Worm (Caenorhabditis elegans) whole organism, young adult: ENCODE measurements around the gene C06A6.2.
A peak's percentile ranks its signal among the peaks of the same experiment; 100 is the strongest.

ENCODE experiments used
- B0336.3 ChIP-seq: fragments of 200-800 bp; sonication (Bioruptor generic); IDR thresholded peaks from 2 replicates; pipeline ENCODE4 v1.3.6; 2022; ENCODE audit warnings: missing genetic modification characterization, missing compliant biosample characterization
- F23B12.7 ChIP-seq: sonication (generic microtip); optimal IDR thresholded peaks from 2 replicates; lab custom pipeline; 2017; ENCODE audit warnings: missing genetic modification characterization, mild to moderate bottlenecking, missing compliant biosample characterization, antibody characterized with exemption, moderate library complexity; ENCODE audit not compliant: insufficient read depth
- F33H1.4 ChIP-seq: fragments of 200-800 bp; sonication (Bioruptor generic); IDR thresholded peaks from 2 replicates; pipeline ENCODE4 v1.3.6; 2022; ENCODE audit warnings: missing genetic modification reagents, missing genetic modification characterization, missing compliant biosample characterization
- Y95B8A.8 ChIP-seq: fragments of 200-800 bp; sonication (Bioruptor generic); IDR thresholded peaks from 2 replicates; pipeline ENCODE4 v1.3.6; 2022; ENCODE audit warnings: missing genetic modification reagents, missing genetic modification characterization, missing compliant biosample characterization
- attf-6 ChIP-seq: fragments of 200-800 bp; sonication (Bioruptor generic); IDR thresholded peaks from 2 replicates; pipeline ENCODE4 v1.3.6; 2022; ENCODE audit warnings: missing genetic modification reagents, missing genetic modification characterization, missing compliant biosample characterization
- cebp-1 ChIP-seq, 2 experiments: fragments of 200-800 bp in 1 of 2; sonication (Bioruptor generic) in 1 of 2; sonication (generic microtip) in 1 of 2; IDR thresholded peaks in 1 of 2; optimal IDR thresholded peaks in 1 of 2; 2 replicates each; pipeline versions ENCODE4 v1.3.6 to Lab custom; 2017 to 2022; ENCODE audit warnings: missing compliant biosample characterization in 2 of 2, missing genetic modification characterization in 2 of 2, mild to moderate bottlenecking in 1 of 2, missing genetic modification reagents in 1 of 2, moderate library complexity in 1 of 2
- ceh-27 ChIP-seq: fragments of 200-800 bp; sonication (Bioruptor generic); optimal IDR thresholded peaks from 2 replicates; lab custom pipeline; 2018; ENCODE audit warnings: mild to moderate bottlenecking, missing genetic modification characterization, moderate library complexity, missing compliant biosample characterization
- ekl-4 ChIP-seq: fragments of 200-800 bp; sonication (Bioruptor generic); IDR thresholded peaks from 2 replicates; pipeline ENCODE4 v1.3.6; 2022; ENCODE audit warnings: missing genetic modification reagents, missing genetic modification characterization, missing compliant biosample characterization
- him-1 ChIP-seq: sonication (generic microtip); optimal IDR thresholded peaks from 2 replicates; lab custom pipeline; 2016; ENCODE audit warnings: missing genotype, missing genetic modification reagents, missing genetic modification characterization, missing compliant biosample characterization
- hlh-26 ChIP-seq: fragments of 200-800 bp; sonication (Bioruptor generic); conservative IDR thresholded peaks from 2 replicates; pipeline ENCODE4 v1.3.6; 2022; ENCODE audit warnings: missing genetic modification reagents, missing genetic modification characterization, missing compliant biosample characterization
- lin-35 ChIP-seq, 3 experiments: fragments of 150-350 bp in 2 of 3; sonication (generic microtip) in 1 of 3; optimal IDR thresholded peaks; 2 replicates each; lab custom pipeline; 2014 to 2018; ENCODE audit warnings: missing biosample characterization in 3 of 3, missing genetic modification characterization in 3 of 3, missing genetic modification reagents in 3 of 3
- lin-40 ChIP-seq: sonication (generic microtip); optimal IDR thresholded peaks from 2 replicates; lab custom pipeline; 2016; ENCODE audit warnings: missing genetic modification characterization, mild to moderate bottlenecking, missing compliant biosample characterization, missing genotype, missing genetic modification reagents
- lsl-1 ChIP-seq: fragments of 200-800 bp; sonication (Bioruptor generic); optimal IDR thresholded peaks from 2 replicates; lab custom pipeline; 2018; ENCODE audit warnings: mild to moderate bottlenecking, missing genetic modification characterization, moderate library complexity, missing compliant biosample characterization
- madf-3 ChIP-seq: fragments of 200-800 bp; sonication (Bioruptor generic); IDR thresholded peaks from 2 replicates; pipeline ENCODE4 v1.3.6; 2022; ENCODE audit warnings: missing genetic modification reagents, missing genetic modification characterization, missing compliant biosample characterization
- madf-6 ChIP-seq: fragments of 200-800 bp; sonication (Bioruptor generic); IDR thresholded peaks from 2 replicates; pipeline ENCODE4 v1.3.6; 2022; ENCODE audit warnings: missing genetic modification reagents, missing genetic modification characterization, missing compliant biosample characterization
- mxl-1 ChIP-seq: sonication (generic microtip); optimal IDR thresholded peaks from 2 replicates; lab custom pipeline; 2016; ENCODE audit warnings: missing genetic modification characterization, missing compliant biosample characterization
- nfya-2 ChIP-seq: fragments of 200-800 bp; sonication (Bioruptor generic); IDR thresholded peaks from 2 replicates; pipeline ENCODE4 v1.3.6; 2022; ENCODE audit warnings: missing genetic modification reagents, missing genetic modification characterization, missing compliant biosample characterization
- nfyb-1 ChIP-seq: fragments of 200-800 bp; sonication (Bioruptor generic); IDR thresholded peaks from 2 replicates; pipeline ENCODE4 v1.3.6; 2022; ENCODE audit warnings: missing genetic modification reagents, missing genetic modification characterization, missing compliant biosample characterization
- rec-8 ChIP-seq, 2 experiments: sonication (generic microtip); optimal IDR thresholded peaks; 2 replicates each; lab custom pipeline; 2016; ENCODE audit warnings: mild to moderate bottlenecking in 2 of 2, missing genetic modification characterization in 2 of 2, missing genetic modification reagents in 2 of 2, missing genotype in 2 of 2, missing biosample characterization in 1 of 2, missing compliant biosample characterization in 1 of 2, moderate library complexity in 1 of 2
- snpc-3.4 ChIP-seq: sonication (generic microtip); optimal IDR thresholded peaks from 2 replicates; lab custom pipeline; 2017; ENCODE audit warnings: missing genetic modification characterization, mild to moderate bottlenecking, missing compliant biosample characterization, antibody characterized with exemption, moderate library complexity, missing genotype, missing genetic modification reagents
- tlf-1 ChIP-seq: fragments of 200-800 bp; sonication (Bioruptor generic); optimal IDR thresholded peaks from 2 replicates; lab custom pipeline; 2018; ENCODE audit warnings: mild to moderate bottlenecking, missing genetic modification characterization, missing compliant biosample characterization

Gene C06A6.2

ce11 chrIV:7902221-7902904 is 55.9 kb downstream of the C06A6.2 start, which contains the start of gene arp-11 (continued):
- TF ChIP-seq F33H1.4 (peak; percentile 26; the same call in 1 of the 2 replicates), hlh-26 (no peak), F23B12.7 (tag; lab: Kevin White, UChicago) (peak; percentile 55), madf-6 (GFP tag; lab: Robert Waterston, UW) (peak; percentile 61; the same call in 1 of the 2 replicates), lin-40 (peak; percentile 60), rec-8 (tag; optimal IDR thresholded peaks at IDR 0.05; lab: Kevin White, UChicago) (no peak)

- no peak for TF ChIP-seq mxl-1 (tag; lab: Kevin White, UChicago)
- peak; percentile 19; the same call in 1 of the 2 replicates for TF ChIP-seq madf-6 (GFP tag; lab: Robert Waterston, UW)
- TF ChIP-seq nfya-2 (GFP tag; lab: Robert Waterston, UW): no peak
- TF ChIP-seq attf-6 (GFP tag; lab: Robert Waterston, UW): no peak
- no peak for TF ChIP-seq tlf-1
- no peak for TF ChIP-seq snpc-3.4 (tag; lab: Kevin White, UChicago)
- TF ChIP-seq lsl-1 (GFP tag; lab: Kevin White, UChicago): no peak
- peak; percentile 43 for TF ChIP-seq ceh-27 (GFP tag; lab: Kevin White, UChicago)
- TF ChIP-seq B0336.3 (GFP tag; lab: Robert Waterston, UW): no peak
- no peak for TF ChIP-seq him-1 (tag; lab: Kevin White, UChicago)
- TF ChIP-seq F33H1.4: no peak
- no peak for TF ChIP-seq Y95B8A.8 (GFP tag; lab: Robert Waterston, UW)
- TF ChIP-seq madf-3: 0 out of 2 replicates have a peak, but pooled peaks have one; percentile 28
- no peak for TF ChIP-seq ekl-4 (GFP tag; lab: Robert Waterston, UW)
- TF ChIP-seq cebp-1 (GFP tag; IDR thresholded peaks at IDR 0.05; lab: Robert Waterston, UW): no peak
- peak; percentile 29 for TF ChIP-seq cebp-1 (tag; optimal IDR thresholded peaks at IDR 0.05; lab: Kevin White, UChicago)
- TF ChIP-seq lin-35 (GFP tag; optimal IDR thresholded peaks at IDR 0.05; lab: Kevin White, UChicago): peak in 1 of 3 experiments; percentile 63
- peak; percentile 52; the same call in 1 of the 2 replicates for TF ChIP-seq nfyb-1 (GFP tag; lab: Robert Waterston, UW)
These were observed 56.9 kb downstream of the C06A6.2 start, which contains the start of gene C49H3.6 for ce11 chrIV:7903359-7903758. C49H3.6 (plus strand) TSS chrIV:7903738.
